Worm (Caenorhabditis elegans) whole organism, L4 larva: ENCODE data around the gene ins-39.

Source experiments
- F26F4.8 ChIP-seq: fragments of 200-800 bp; sonication (Bioruptor generic); conservative IDR thresholded peaks from 2 replicates; pipeline ENCODE4 v1.3.6; 2022; ENCODE audit warnings: missing genetic modification characterization, missing compliant biosample characterization
- F44E2.7 ChIP-seq: fragments of 200-800 bp; sonication (Bioruptor generic); IDR thresholded peaks from 2 replicates; pipeline ENCODE4 v2.1.2; 2022; ENCODE audit warnings: missing genetic modification characterization, missing compliant biosample characterization
- T20F7.1 ChIP-seq: fragments of 200-800 bp; sonication (Bioruptor generic); optimal IDR thresholded peaks from 2 replicates; lab custom pipeline; 2018; ENCODE audit warnings: mild to moderate bottlenecking, missing genetic modification characterization, missing compliant biosample characterization
- Y105C5A.15 ChIP-seq: fragments of 200-800 bp; sonication (Bioruptor generic); IDR thresholded peaks from 2 replicates; pipeline ENCODE4 v1.3.6; 2022; ENCODE audit warnings: missing genetic modification characterization, missing compliant biosample characterization
- ZK337.2 ChIP-seq: fragments of 200-800 bp; sonication (Bioruptor generic); IDR thresholded peaks from 2 replicates; pipeline ENCODE4 v1.3.6; 2022; ENCODE audit warnings: missing genetic modification reagents, missing genetic modification characterization, missing compliant biosample characterization
- ZK546.5 ChIP-seq, 2 experiments: sonication (generic microtip); optimal IDR thresholded peaks; 2 replicates each; lab custom pipeline; 2017; ENCODE audit warnings: missing biosample characterization in 2 of 2, missing genetic modification characterization in 2 of 2
- aha-1 ChIP-seq: fragments of 150-350 bp; peaks from one replicate; lab custom pipeline; 2014; ENCODE audit warnings: missing biosample characterization, missing genetic modification characterization
- ceh-20 ChIP-seq: fragments of 200-800 bp; sonication (Bioruptor generic); IDR thresholded peaks from 2 replicates; pipeline ENCODE4 v1.3.6; 2022; ENCODE audit warnings: missing genetic modification reagents, missing genetic modification characterization, missing compliant biosample characterization
- ceh-44 ChIP-seq: fragments of 200-800 bp; sonication (Bioruptor generic); IDR thresholded peaks from 2 replicates; pipeline ENCODE4 v1.3.6; 2022; ENCODE audit warnings: missing genetic modification reagents, missing genetic modification characterization, missing compliant biosample characterization
- ceh-62 ChIP-seq: sonication (generic microtip); optimal IDR thresholded peaks from 2 replicates; lab custom pipeline; 2017; ENCODE audit warnings: missing biosample characterization, missing genetic modification characterization
- cey-2 ChIP-seq: sonication (generic microtip); optimal IDR thresholded peaks from 3 replicates; lab custom pipeline; 2017; ENCODE audit warnings: missing genetic modification characterization, mild to moderate bottlenecking, missing compliant biosample characterization, antibody characterized with exemption, borderline replicate concordance; ENCODE audit not compliant: insufficient read depth
- ctbp-1 ChIP-seq: fragments of 200-800 bp; sonication (Bioruptor generic); IDR thresholded peaks from 2 replicates; pipeline ENCODE4 v1.3.6; 2022; ENCODE audit warnings: missing genetic modification reagents, missing genetic modification characterization, missing compliant biosample characterization
- daf-16 ChIP-seq, 3 experiments: sonication (generic microtip); optimal IDR thresholded peaks; 2 replicates each; lab custom pipeline; 2016 to 2017; ENCODE audit warnings: missing genetic modification characterization in 3 of 3, missing genetic modification reagents in 3 of 3, mild to moderate bottlenecking in 2 of 3, missing compliant biosample characterization in 2 of 3, missing biosample characterization in 1 of 3, moderate library complexity in 1 of 3
- dmd-6 ChIP-seq: fragments of 200-800 bp; sonication (Bioruptor generic); IDR thresholded peaks from 2 replicates; pipeline ENCODE4 v1.3.6; 2022; ENCODE audit warnings: missing genetic modification reagents, missing genetic modification characterization, missing compliant biosample characterization
- dpl-1 ChIP-seq: fragments of 150-350 bp; optimal IDR thresholded peaks from 2 replicates; lab custom pipeline; 2014; ENCODE audit warnings: missing biosample characterization, missing genetic modification reagents, missing genetic modification characterization
- duxl-1 ChIP-seq: sonication (generic microtip); optimal IDR thresholded peaks from 2 replicates; lab custom pipeline; 2016; ENCODE audit warnings: mild to moderate bottlenecking, missing genetic modification characterization, moderate library complexity, missing compliant biosample characterization; ENCODE audit not compliant: poor library complexity
- dve-1 ChIP-seq: sonication (generic microtip); optimal IDR thresholded peaks from 2 replicates; lab custom pipeline; 2017; ENCODE audit warnings: antibody characterized with exemption, mild to moderate bottlenecking, missing genetic modification characterization, missing compliant biosample characterization; ENCODE audit not compliant: insufficient read depth
- egl-43 ChIP-seq: fragments of 200-800 bp; sonication (Bioruptor generic); IDR thresholded peaks from 2 replicates; pipeline ENCODE4 v1.3.6; 2022; ENCODE audit warnings: missing genetic modification reagents, missing genetic modification characterization, missing compliant biosample characterization
- fkh-10 ChIP-seq: fragments of 150-350 bp; optimal IDR thresholded peaks from 2 replicates; lab custom pipeline; 2014; ENCODE audit warnings: missing biosample characterization, missing genetic modification reagents, missing genetic modification characterization
- gei-8 ChIP-seq: fragments of 200-800 bp; sonication (Bioruptor generic); optimal IDR thresholded peaks from 2 replicates; lab custom pipeline; 2018; ENCODE audit warnings: mild to moderate bottlenecking, missing genetic modification characterization, missing compliant biosample characterization
- hlh-11 ChIP-seq: fragments of 200-800 bp; sonication (Bioruptor generic); optimal IDR thresholded peaks from 2 replicates; lab custom pipeline; 2018; ENCODE audit warnings: mild to moderate bottlenecking, missing genetic modification characterization, missing compliant biosample characterization
- lin-13 ChIP-seq: fragments of 150-350 bp; optimal IDR thresholded peaks from 2 replicates; lab custom pipeline; 2014; ENCODE audit warnings: missing biosample characterization, missing genetic modification reagents, missing genetic modification characterization
- lir-3 ChIP-seq: sonication (generic microtip); optimal IDR thresholded peaks from 2 replicates; lab custom pipeline; 2016; ENCODE audit warnings: mild to moderate bottlenecking, missing genetic modification characterization, missing compliant biosample characterization
- lsy-2 ChIP-seq, 2 experiments: fragments of 150-350 bp in 1 of 2; sonication (generic microtip) in 1 of 2; optimal IDR thresholded peaks; 2 replicates each; lab custom pipeline; 2014 to 2017; ENCODE audit warnings: missing biosample characterization in 2 of 2, missing genetic modification characterization in 2 of 2
- mdl-1 ChIP-seq, 2 experiments: fragments of 150-350 bp in 1 of 2; sonication (generic microtip) in 1 of 2; optimal IDR thresholded peaks; 2 replicates each; lab custom pipeline; 2014 to 2017; ENCODE audit warnings: missing biosample characterization in 2 of 2, missing genetic modification characterization in 2 of 2
- mdt-29 ChIP-seq: fragments of 200-800 bp; sonication (Bioruptor generic); IDR thresholded peaks from 2 replicates; pipeline ENCODE4 v1.3.6; 2022; ENCODE audit warnings: missing genetic modification reagents, missing genetic modification characterization, missing compliant biosample characterization
- mes-2 ChIP-seq: sonication (generic microtip); optimal IDR thresholded peaks from 2 replicates; lab custom pipeline; 2016; ENCODE audit warnings: missing genotype, mild to moderate bottlenecking, missing genetic modification characterization, missing compliant biosample characterization; ENCODE audit not compliant: poor library complexity, severe bottlenecking
- nhr-111 ChIP-seq: fragments of 200-800 bp; sonication (Bioruptor generic); optimal IDR thresholded peaks from 2 replicates; lab custom pipeline; 2018; ENCODE audit warnings: mild to moderate bottlenecking, missing genetic modification characterization, missing compliant biosample characterization
- nhr-28 ChIP-seq: fragments of 150-350 bp; optimal IDR thresholded peaks from 2 replicates; lab custom pipeline; 2014; ENCODE audit warnings: missing biosample characterization, missing genetic modification characterization
- nhr-48 ChIP-seq: sonication (generic microtip); optimal IDR thresholded peaks from 2 replicates; lab custom pipeline; 2016; ENCODE audit warnings: mild to moderate bottlenecking, missing genetic modification characterization, missing compliant biosample characterization
- pha-4 ChIP-seq, 2 experiments: fragments of 150-350 bp in 1 of 2; fragments of 200-800 bp in 1 of 2; sonication (Bioruptor generic) in 1 of 2; IDR thresholded peaks in 1 of 2; optimal IDR thresholded peaks in 1 of 2; 2 replicates each; pipeline versions ENCODE4 v1.3.6 to Lab custom; 2014 to 2022; ENCODE audit warnings: missing genetic modification characterization in 2 of 2, missing genetic modification reagents in 2 of 2, missing biosample characterization in 1 of 2, missing compliant biosample characterization in 1 of 2
- pqm-1 ChIP-seq: sonication (generic microtip); optimal IDR thresholded peaks from 2 replicates; lab custom pipeline; 2017; ENCODE audit warnings: missing biosample characterization, missing genetic modification characterization
- rbr-2 ChIP-seq: sonication (generic microtip); optimal IDR thresholded peaks from 2 replicates; lab custom pipeline; 2016; ENCODE audit warnings: missing genotype, missing genetic modification characterization, missing compliant biosample characterization
- snpc-1.2 ChIP-seq: fragments of 200-800 bp; sonication (Bioruptor generic); IDR thresholded peaks from 2 replicates; pipeline ENCODE4 v1.3.6; 2022; ENCODE audit warnings: missing genetic modification reagents, missing genetic modification characterization, missing compliant biosample characterization
- snpc-4 ChIP-seq: fragments of 150-350 bp; optimal IDR thresholded peaks from 2 replicates; lab custom pipeline; 2014; ENCODE audit warnings: missing biosample characterization, missing genetic modification characterization
- tag-97 ChIP-seq: fragments of 200-800 bp; sonication (Bioruptor generic); IDR thresholded peaks from 2 replicates; pipeline ENCODE4 v1.3.6; 2022; ENCODE audit warnings: missing genetic modification characterization, missing compliant biosample characterization
- tra-1 ChIP-seq: fragments of 200-800 bp; sonication (Bioruptor generic); IDR thresholded peaks from 2 replicates; pipeline ENCODE4 v1.3.6; 2022; ENCODE audit warnings: missing genetic modification reagents, missing genetic modification characterization, missing compliant biosample characterization
- unc-39 ChIP-seq: sonication (generic microtip); optimal IDR thresholded peaks from 2 replicates; lab custom pipeline; 2017; ENCODE audit warnings: missing biosample characterization, missing genetic modification characterization
- unc-62 ChIP-seq, 3 experiments: fragments of 150-350 bp in 1 of 3; sonication (generic microtip); optimal IDR thresholded peaks in 2 of 3; peaks in 1 of 3; 1 replicate in 1 of 3; 2 replicates in 2 of 3; lab custom pipeline; 2014 to 2017; ENCODE audit warnings: missing biosample characterization in 3 of 3, missing genetic modification characterization in 3 of 3, missing genetic modification reagents in 3 of 3, missing genotype in 1 of 3
- ztf-11 ChIP-seq: fragments of 150-350 bp; optimal IDR thresholded peaks from 2 replicates; lab custom pipeline; 2014; ENCODE audit warnings: missing biosample characterization, missing genetic modification characterization

ins-39 gene

DNA sequence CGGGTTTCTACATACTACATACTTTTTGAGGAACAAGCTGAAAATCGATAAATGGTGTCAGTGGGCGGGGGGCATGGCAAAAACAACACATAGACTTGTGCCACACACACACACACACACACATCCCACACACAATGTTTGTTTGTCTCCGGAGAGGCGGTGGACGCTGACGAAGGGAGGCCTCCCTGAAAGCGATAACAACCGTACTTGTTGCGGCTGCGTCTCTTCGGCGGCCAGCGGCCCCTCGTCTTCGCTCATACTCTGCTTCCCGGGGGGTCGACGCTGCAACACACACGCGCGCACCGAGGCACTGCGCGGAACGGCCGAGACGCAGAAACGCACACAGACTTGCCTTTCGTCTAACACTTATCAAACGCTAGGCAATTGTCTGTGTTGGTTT is 24.5 kb downstream of the ins-39 start (continued):
- TF ChIP-seq nhr-48 (peak; percentile 5), duxl-1 (peak; percentile 43), dmd-6 (GFP tag; lab: Robert Waterston, UW) (peak; percentile 72), unc-62 (GFP tag; optimal IDR thresholded peaks at IDR 0.05 in 1 of 2; lab: Kevin White, UChicago) (no peak), unc-62 (tag; optimal IDR thresholded peaks at IDR 0.05; lab: Kevin White, UChicago) (no peak), hlh-11 (tag; lab: Kevin White, UChicago) (peak; percentile 88), F44E2.7 (no peak), ZK337.2 (no peak), ZK546.5 (tag; optimal IDR thresholded peaks at IDR 0.05; lab: Kevin White, UChicago) (no peak), mdl-1 (tag; optimal IDR thresholded peaks at IDR 0.05; lab: Kevin White, UChicago) (peak; percentile 81 to 85), mes-2 (tag; lab: Kevin White, UChicago) (peak; percentile 78), lin-13 (GFP tag; lab: Kevin White, UChicago) (peak; percentile 16), snpc-4 (tag; lab: Kevin White, UChicago) (no peak), snpc-1.2 (GFP tag; lab: Robert Waterston, UW) (no peak), ctbp-1 (peak; percentile 65; the same call in 1 of the 2 replicates), unc-39 (no peak)

- TF ChIP-seq nhr-28 (peak; percentile 42), aha-1 (tag; lab: Kevin White, UChicago) (peak; percentile 86), pqm-1 (tag; lab: Kevin White, UChicago) (peak; percentile 1), daf-16 (GFP tag; optimal IDR thresholded peaks at IDR 0.05; lab: Kevin White, UChicago) (no peak), daf-16 (tag; optimal IDR thresholded peaks at IDR 0.05; lab: Kevin White, UChicago) (peak; percentile 54), lir-3 (no peak), T20F7.1 (GFP tag; lab: Kevin White, UChicago) (no peak)
Observed at ce11 chrX:1311577-1311976, 32.6 kb downstream of the ins-39 start.

- TF ChIP-seq ceh-20 (no peak), hlh-11 (tag; lab: Kevin White, UChicago) (peak; percentile 12), nhr-111 (GFP tag; lab: Kevin White, UChicago) (no peak), nhr-48 (no peak)
Observed at ce11 chrX:1311084-1311483, 33.1 kb downstream of the ins-39 start, which contains the start of gene H42K12.3. H42K12.3 (plus strand) TSS chrX:1311391.

- peak; percentile 32 for TF ChIP-seq hlh-11 (tag; lab: Kevin White, UChicago)
- peak; percentile 17 for TF ChIP-seq nhr-28
- TF ChIP-seq aha-1 (tag; lab: Kevin White, UChicago): peak; percentile 78
- TF ChIP-seq pha-4 (GFP tag; IDR thresholded peaks at IDR 0.05; lab: Robert Waterston, UW): no peak
- TF ChIP-seq pha-4 (tag; optimal IDR thresholded peaks at IDR 0.05; lab: Kevin White, UChicago): no peak
Observed at ce11 chrX:1309446-1309845, 34.8 kb downstream of the ins-39 start.

ce11 chrX:1302267-1302666 is 42.0 kb downstream of the ins-39 start:
- peak; percentile 44; the same call in 1 of the 2 replicates for TF ChIP-seq pha-4 (GFP tag; IDR thresholded peaks at IDR 0.05; lab: Robert Waterston, UW)
- TF ChIP-seq pha-4 (tag; optimal IDR thresholded peaks at IDR 0.05; lab: Kevin White, UChicago): no peak
- TF ChIP-seq ceh-44 (GFP tag; lab: Robert Waterston, UW): peak; percentile 45; the same call in 1 of the 2 replicates
- peak; percentile 61 for TF ChIP-seq duxl-1
- no peak for TF ChIP-seq tag-97 (GFP tag; lab: Robert Waterston, UW)
- no peak for TF ChIP-seq ztf-11 (tag; lab: Kevin White, UChicago)
- peak; percentile 51 for TF ChIP-seq nhr-48
- TF ChIP-seq dve-1 (tag; lab: Kevin White, UChicago): peak; percentile 82
- TF ChIP-seq cey-2: no peak
- TF ChIP-seq dpl-1 (GFP tag; lab: Kevin White, UChicago): peak; percentile 62
- TF ChIP-seq lsy-2 (tag; optimal IDR thresholded peaks at IDR 0.05; lab: Kevin White, UChicago): peak; percentile 46 to 80
- 0 out of 2 replicates have a peak, but pooled peaks have one; percentile 14 for TF ChIP-seq mdt-29 (GFP tag; lab: Robert Waterston, UW)
- TF ChIP-seq tra-1 (GFP tag; lab: Robert Waterston, UW): peak; percentile 45; the same call in 1 of the 2 replicates
- TF ChIP-seq F26F4.8 (GFP tag; lab: Robert Waterston, UW): no peak
- peak; percentile 92 for TF ChIP-seq hlh-11 (tag; lab: Kevin White, UChicago)
- TF ChIP-seq egl-43 (GFP tag; lab: Robert Waterston, UW): peak; percentile 83
- peak; percentile 78 for TF ChIP-seq rbr-2 (tag; lab: Kevin White, UChicago)
- TF ChIP-seq ctbp-1: peak; percentile 69
- peak in 1 of 2 experiments; percentile 64 for TF ChIP-seq mdl-1 (tag; optimal IDR thresholded peaks at IDR 0.05; lab: Kevin White, UChicago)
- TF ChIP-seq ceh-62 (tag; lab: Kevin White, UChicago): no peak
- TF ChIP-seq ceh-20: peak; percentile 19; the same call in 1 of the 2 replicates
- no peak for TF ChIP-seq Y105C5A.15 (GFP tag; lab: Robert Waterston, UW)
- TF ChIP-seq gei-8 (GFP tag; lab: Kevin White, UChicago): no peak
- peak; percentile 84 for TF ChIP-seq fkh-10 (GFP tag; lab: Kevin White, UChicago)
